Worm (Caenorhabditis elegans): ENCODE measurements around the gene D2007.2.

The D2007.2 gene

DNA sequence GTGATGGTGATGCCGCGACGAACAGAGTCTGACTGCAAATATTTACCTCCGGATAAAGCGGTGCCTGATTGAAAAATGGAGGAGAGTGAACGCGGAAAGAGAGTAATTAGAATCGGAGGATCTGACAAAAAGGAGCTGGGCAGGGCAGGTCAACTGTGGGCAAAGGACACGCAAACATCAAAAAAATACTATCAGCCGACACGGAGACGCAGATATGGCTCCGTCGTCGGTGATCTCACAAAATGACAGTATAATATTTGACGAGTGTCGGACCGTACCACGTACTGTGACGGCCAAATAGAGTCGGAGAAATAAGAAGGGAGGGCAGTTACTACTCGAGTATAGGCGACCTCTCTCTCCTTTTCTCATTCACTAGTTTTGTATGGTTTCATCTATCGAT is 16.3 kb upstream of the D2007.2 start:
- TF ChIP-seq pha-4 (tag; optimal IDR thresholded peaks at IDR 0.05), result peak; percentile 37
- TF ChIP-seq blmp-1 (tag; optimal IDR thresholded peaks at IDR 0.05), result no peak
- TF ChIP-seq unc-62 (GFP tag; optimal IDR thresholded peaks at IDR 0.05), result no peak
- TF ChIP-seq nhr-2 (tag; optimal IDR thresholded peaks at IDR 0.05), result peak; percentile 78
- TF ChIP-seq tbx-8 (GFP tag; optimal IDR thresholded peaks at IDR 0.05), result no peak

- no peak for TF ChIP-seq tbx-8 (GFP tag; optimal IDR thresholded peaks at IDR 0.05)
- TF ChIP-seq nhr-237 (tag; optimal IDR thresholded peaks at IDR 0.05), result no peak
- TF ChIP-seq ham-2 (GFP tag; optimal IDR thresholded peaks at IDR 0.05), result no peak
- TF ChIP-seq unc-120 (tag; optimal IDR thresholded peaks at IDR 0.05; ENCODE audit: poor library complexity, severe bottlenecking), result no peak
- no peak for TF ChIP-seq elt-3 (tag; optimal IDR thresholded peaks at IDR 0.05)
- TF ChIP-seq blmp-1 (tag; optimal IDR thresholded peaks at IDR 0.05), result no peak
- TF ChIP-seq elt-1 (tag; optimal IDR thresholded peaks at IDR 0.05; ENCODE audit: borderline replicate concordance, insufficient read depth), result no peak
Measured at ce11 chrIII:8133346-8133745, 15.4 kb upstream of the D2007.2 start, which contains the start of gene C14B9.2. Gene C14B9.2, plus strand, starts transcription at chrIII:8133665.

DNA sequence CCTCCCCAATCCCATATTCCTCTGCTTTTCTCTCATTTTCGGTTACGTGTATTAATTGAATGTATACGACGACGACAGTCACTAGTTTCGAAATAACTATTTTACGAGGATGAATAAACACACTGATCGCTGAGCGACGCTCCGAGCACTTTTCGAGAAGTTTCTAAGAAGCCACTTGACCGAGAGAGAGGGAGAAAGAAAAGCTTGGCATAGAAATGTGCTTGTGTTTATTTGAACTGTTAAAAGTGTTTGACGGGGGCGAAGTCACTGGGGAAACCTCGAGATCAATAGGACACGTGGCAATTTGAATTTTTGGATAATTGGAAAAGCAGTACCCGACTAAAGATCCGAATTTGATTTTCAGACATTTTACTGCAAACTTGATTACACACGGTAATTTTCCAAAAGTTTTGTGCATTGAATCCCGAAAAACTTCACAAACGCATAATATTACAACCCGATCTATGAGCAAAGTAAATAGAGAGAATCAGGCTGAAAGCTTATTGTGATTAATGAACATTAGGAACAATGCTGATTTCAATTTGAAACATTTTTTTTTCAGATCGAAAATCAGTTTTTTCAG is 12.2 kb upstream of the D2007.2 start:
- TF ChIP-seq pha-4 (tag; optimal IDR thresholded peaks at IDR 0.05), result peak; percentile 68
- no peak for TF ChIP-seq sptf-1 (tag; optimal IDR thresholded peaks at IDR 0.05)

- TF ChIP-seq hlh-1 (tag; optimal IDR thresholded peaks at IDR 0.05), result peak; percentile 64
- no peak for TF ChIP-seq zip-8 (tag; optimal IDR thresholded peaks at IDR 0.05)
- no peak for TF ChIP-seq lsy-2 (tag; optimal IDR thresholded peaks at IDR 0.05)
- no peak for TF ChIP-seq unc-62 (GFP tag; optimal IDR thresholded peaks at IDR 0.05)
- TF ChIP-seq nhr-237 (tag; optimal IDR thresholded peaks at IDR 0.05), result peak; percentile 23
Measured at ce11 chrIII:8137777-8138176, 11.0 kb upstream of the D2007.2 start, which contains the start of gene hsp-12.2. Gene hsp-12.2, plus strand, starts transcription at chrIII:8138077.

DNA sequence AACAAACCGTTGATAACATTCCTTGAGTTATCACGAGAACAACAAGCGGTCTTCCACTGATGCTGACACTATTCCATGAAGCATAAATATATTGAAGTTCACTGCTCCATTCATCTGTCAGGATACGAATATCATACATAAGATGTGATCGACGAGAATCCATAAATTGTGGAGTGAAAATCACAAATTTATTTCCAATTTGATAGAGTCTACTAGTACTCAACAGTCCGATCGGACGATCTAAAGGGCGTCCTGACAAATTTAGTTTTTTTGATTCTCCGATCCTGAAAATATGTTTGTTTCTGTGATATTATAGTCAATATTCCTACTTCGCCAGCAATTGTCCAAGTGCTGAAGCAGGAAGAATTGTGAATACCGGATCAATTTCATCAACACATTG is 6.5 kb upstream of the D2007.2 start:
- TF ChIP-seq snpc-4 (tag; optimal IDR thresholded peaks at IDR 0.05), result no peak
- no peak for TF ChIP-seq pha-4 (tag; optimal IDR thresholded peaks at IDR 0.05)
- TF ChIP-seq ham-2 (GFP tag; optimal IDR thresholded peaks at IDR 0.05), result no peak
- TF ChIP-seq mls-2 (tag; optimal IDR thresholded peaks at IDR 0.05), result no peak
- TF ChIP-seq ces-1 (GFP tag; optimal IDR thresholded peaks at IDR 0.05), result no peak
- no peak for TF ChIP-seq mep-1 (tag; optimal IDR thresholded peaks at IDR 0.05)
- TF ChIP-seq M03D4.4 (tag; optimal IDR thresholded peaks at IDR 0.05), result no peak
- TF ChIP-seq zip-8 (tag; optimal IDR thresholded peaks at IDR 0.05), result no peak
- no peak for TF ChIP-seq elt-3 (tag; optimal IDR thresholded peaks at IDR 0.05)
- TF ChIP-seq ceh-43 (GFP tag; optimal IDR thresholded peaks at IDR 0.05), result no peak
- TF ChIP-seq nhr-76 (tag; optimal IDR thresholded peaks at IDR 0.05), result no peak
- no peak for TF ChIP-seq nhr-28 (tag; optimal IDR thresholded peaks at IDR 0.05)

ce11 chrIII:8144574-8145065 is 4.1 kb upstream of the D2007.2 start, which contains the start of the genes C14B9.8 and mrpl-18:
Gene C14B9.8, minus strand, starts transcription at chrIII:8144629.
Gene mrpl-18, plus strand, starts transcription at chrIII:8145015.
- TF ChIP-seq ces-1 (GFP tag; optimal IDR thresholded peaks at IDR 0.05) (no peak), lsy-2 (tag; optimal IDR thresholded peaks at IDR 0.05) (peak; percentile 43), ceh-83 (GFP tag; optimal IDR thresholded peaks at IDR 0.05) (no peak), nhr-76 (tag; optimal IDR thresholded peaks at IDR 0.05) (no peak), sptf-1 (tag; optimal IDR thresholded peaks at IDR 0.05) (no peak), mab-5 (tag; optimal IDR thresholded peaks at IDR 0.05) (peak; percentile 19), nhr-237 (tag; optimal IDR thresholded peaks at IDR 0.05) (peak; percentile 38), pha-4 (tag; optimal IDR thresholded peaks at IDR 0.05) (no peak), snpc-4 (tag; optimal IDR thresholded peaks at IDR 0.05) (no peak)

- TF ChIP-seq M03D4.4 (tag; optimal IDR thresholded peaks at IDR 0.05) (no peak), pha-4 (tag; optimal IDR thresholded peaks at IDR 0.05) (no peak), nhr-12 (tag; optimal IDR thresholded peaks at IDR 0.05) (no peak), bed-3 (GFP tag; optimal IDR thresholded peaks at IDR 0.05) (no peak), unc-62 (GFP tag; optimal IDR thresholded peaks at IDR 0.05) (no peak), nhr-2 (tag; optimal IDR thresholded peaks at IDR 0.05) (no peak), ceh-83 (GFP tag; optimal IDR thresholded peaks at IDR 0.05) (no peak), ceh-43 (GFP tag; optimal IDR thresholded peaks at IDR 0.05) (no peak), elt-1 (tag; optimal IDR thresholded peaks at IDR 0.05; ENCODE audit: borderline replicate concordance, insufficient read depth) (no peak), mab-5 (tag; optimal IDR thresholded peaks at IDR 0.05) (no peak), ces-1 (GFP tag; optimal IDR thresholded peaks at IDR 0.05) (no peak), nhr-237 (tag; optimal IDR thresholded peaks at IDR 0.05) (no peak)
Measured at ce11 chrIII:8145971-8146370, 2.8 kb upstream of the D2007.2 start.
